Worm (Caenorhabditis elegans) whole organism, L1 larva: Measurements from ENCODE around the gene sru-48.

Experiments
- ces-1 ChIP-seq: fragments of 150-350 bp; optimal IDR thresholded peaks from 2 replicates; lab custom pipeline; 2014; ENCODE audit warnings: missing biosample characterization, missing genetic modification reagents, missing genetic modification characterization
- elt-3 ChIP-seq, 6 experiments: fragments of 150-350 bp in 1 of 6; sonication (generic microtip); optimal IDR thresholded peaks; 2 replicates each; lab custom pipeline; 2017 to 2018; ENCODE audit warnings: missing biosample characterization in 6 of 6, missing genetic modification characterization in 6 of 6, inconsistent platforms in 1 of 6
- fkh-8 ChIP-seq: sonication (generic microtip); optimal IDR thresholded peaks from 2 replicates; lab custom pipeline; 2016; ENCODE audit warnings: mild to moderate bottlenecking, missing genetic modification characterization, missing compliant biosample characterization
- isw-1 ChIP-seq: fragments of 200-800 bp; sonication (Bioruptor generic); IDR thresholded peaks from 2 replicates; pipeline ENCODE4 v1.3.6; 2022; ENCODE audit warnings: missing genetic modification characterization, missing compliant biosample characterization
- jun-1 ChIP-seq: fragments of 150-350 bp; optimal IDR thresholded peaks from 2 replicates; lab custom pipeline; 2014; ENCODE audit warnings: missing biosample characterization, missing genetic modification reagents, missing genetic modification characterization
- nhr-12 ChIP-seq: sonication (generic microtip); optimal IDR thresholded peaks from 2 replicates; lab custom pipeline; 2017; ENCODE audit warnings: missing biosample characterization, missing genetic modification characterization
- nhr-90 ChIP-seq: sonication (generic microtip); optimal IDR thresholded peaks from 2 replicates; lab custom pipeline; 2016; ENCODE audit warnings: mild to moderate bottlenecking, missing genetic modification characterization, missing compliant biosample characterization; ENCODE audit not compliant: poor library complexity
- zag-1 ChIP-seq: fragments of 150-350 bp; optimal IDR thresholded peaks from 2 replicates; lab custom pipeline; 2014; ENCODE audit warnings: missing biosample characterization, missing genetic modification characterization
- ztf-11 ChIP-seq, 2 experiments: sonication (generic microtip); optimal IDR thresholded peaks; 2 replicates each; lab custom pipeline; 2016 to 2017; ENCODE audit warnings: missing genetic modification characterization in 2 of 2, missing biosample characterization in 1 of 2, missing compliant biosample characterization in 1 of 2

- TF ChIP-seq ces-1 (no peak), fkh-8 (tag; lab: Kevin White, UChicago) (no peak), jun-1 (tag; lab: Kevin White, UChicago) (no peak), ztf-11 (tag; optimal IDR thresholded peaks at IDR 0.05; lab: Kevin White, UChicago) (no peak), elt-3 (tag; optimal IDR thresholded peaks at IDR 0.05; lab: Kevin White, UChicago) (no peak), zag-1 (no peak), isw-1 (GFP tag; lab: Robert Waterston, UW) (no peak), nhr-12 (no peak), nhr-90 (no peak)
Observed at ce11 chrX:5190061-5190460, 10.1 kb downstream of the sru-48 start.
